Fruit fly (Drosophila melanogaster): ENCODE results near the gene CG9259.

Gene CG9259

DNA sequence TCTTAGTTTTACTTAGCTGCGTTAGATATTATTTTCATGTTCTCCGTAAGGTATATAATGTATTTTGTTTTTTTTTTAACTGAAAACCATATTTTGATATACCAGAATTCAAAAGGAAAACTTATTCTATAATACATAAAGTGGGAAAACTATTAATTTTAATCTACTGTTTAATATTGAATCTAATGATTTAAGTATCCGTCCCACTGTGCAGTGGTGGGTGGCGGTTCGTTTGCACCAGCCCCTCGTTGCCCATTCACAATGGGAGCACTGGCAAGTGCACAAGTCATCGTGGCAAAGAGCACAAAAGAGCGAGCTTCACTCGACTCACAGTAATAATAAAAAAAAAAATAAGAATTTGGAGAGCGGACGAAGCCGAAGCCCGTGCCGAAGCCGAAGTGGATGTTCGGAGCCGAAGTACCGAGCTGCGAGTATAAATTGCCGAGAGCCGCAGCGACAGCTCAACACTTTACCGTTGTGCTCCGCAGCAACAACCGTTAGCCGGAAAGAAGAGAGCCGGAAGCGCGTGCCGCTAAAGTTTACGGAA is 7.3 kb downstream of the CG9259 start, which contains the start of gene CG34136 (continued):
- TF ChIP-seq kah (GFP tag; optimal IDR thresholded peaks at IDR 0.05), result no peak
- TF ChIP-seq CG12071 (GFP tag; optimal IDR thresholded peaks at IDR 0.05), result no peak
- no peak for TF ChIP-seq NC2α (GFP tag; optimal IDR thresholded peaks at IDR 0.05)
- no peak for TF ChIP-seq CG12219 (GFP tag; optimal IDR thresholded peaks at IDR 0.05)
- TF ChIP-seq dmrt99B (tag; optimal IDR thresholded peaks at IDR 0.05), result peak; percentile 61
- no peak for TF ChIP-seq CG5180 (GFP tag; optimal IDR thresholded peaks at IDR 0.05)
- TF ChIP-seq insv (GFP tag; optimal IDR thresholded peaks at IDR 0.05), result no peak
- peak; percentile 75 for TF ChIP-seq CG31441 (GFP tag; IDR thresholded peaks at IDR 0.05)
- no peak for TF ChIP-seq HLH54F (GFP tag; optimal IDR thresholded peaks at IDR 0.05)
- no peak for TF ChIP-seq CG12391 (tag; optimal IDR thresholded peaks at IDR 0.05)
- TF ChIP-seq wek (GFP tag; optimal IDR thresholded peaks at IDR 0.05), result no peak
- TF ChIP-seq Hr39 (optimal IDR thresholded peaks at IDR 0.05), result no peak
- TF ChIP-seq Atf-2 (GFP tag; optimal IDR thresholded peaks at IDR 0.05), result peak; percentile 16
- no peak for TF ChIP-seq gce (GFP tag; IDR thresholded peaks at IDR 0.05)
- no peak; the same call in 1 of the 2 replicates for TF ChIP-seq bowl (GFP tag; IDR thresholded peaks at IDR 0.05)
- TF ChIP-seq CG31365 (tag; optimal IDR thresholded peaks at IDR 0.05), result no peak
- no peak for TF ChIP-seq CG14050 (GFP tag; IDR thresholded peaks at IDR 0.05)
- peak; percentile 45 for TF ChIP-seq CG15269 (tag; optimal IDR thresholded peaks at IDR 0.05)
- TF ChIP-seq CG10462 (GFP tag; optimal IDR thresholded peaks at IDR 0.05), result no peak
- TF ChIP-seq vvl (GFP tag; IDR thresholded peaks at IDR 0.05), result peak; percentile 55; the same call in 1 of the 2 replicates
- peak; percentile 42 for TF ChIP-seq az2 (GFP tag; optimal IDR thresholded peaks at IDR 0.05)
- TF ChIP-seq hb (GFP tag; IDR thresholded peaks at IDR 0.05; ENCODE audit: partially characterized antibody), result no peak
- TF ChIP-seq grau (tag; optimal IDR thresholded peaks at IDR 0.05), result peak; percentile 36
- no peak for TF ChIP-seq Dbx (GFP tag; IDR thresholded peaks at IDR 0.05)
- TF ChIP-seq CG17361 (GFP tag; IDR thresholded peaks at IDR 0.05), result peak; percentile 66; the same call in 2 of the 3 replicates
- TF ChIP-seq CG2116 (GFP tag; optimal IDR thresholded peaks at IDR 0.05), result peak; percentile 8
- TF ChIP-seq BEAF-32 (GFP tag; optimal IDR thresholded peaks at IDR 0.05), result no peak
- no peak for TF ChIP-seq Side (GFP tag; optimal IDR thresholded peaks at IDR 0.05)
- no peak for TF ChIP-seq CG3847 (GFP tag; IDR thresholded peaks at IDR 0.05)
- TF ChIP-seq Pdp1 (GFP tag; optimal IDR thresholded peaks at IDR 0.05), result no peak
- TF ChIP-seq CG14860 (GFP tag; IDR thresholded peaks at IDR 0.05; ENCODE audit: partially characterized antibody), result no peak
- TF ChIP-seq corto (GFP tag; optimal IDR thresholded peaks at IDR 0.05), result no peak
- no peak for TF ChIP-seq gsb-n (tag; optimal IDR thresholded peaks at IDR 0.05)
- no peak for TF ChIP-seq toy (GFP tag; IDR thresholded peaks at IDR 0.05)
- TF ChIP-seq zfh2 (GFP tag; optimal IDR thresholded peaks at IDR 0.05), result no peak
- peak; percentile 15 for TF ChIP-seq CG8388 (GFP tag; optimal IDR thresholded peaks at IDR 0.05)
- TF ChIP-seq nerfin-2 (GFP tag; IDR thresholded peaks at IDR 0.05; ENCODE audit: partially characterized antibody), result no peak
- no peak for TF ChIP-seq da (GFP tag; optimal IDR thresholded peaks at IDR 0.05)
- TF ChIP-seq CG17328 (GFP tag; IDR thresholded peaks at IDR 0.05), result peak; percentile 41; the same call in 1 of the 2 replicates
- no peak for TF ChIP-seq CG18599 (GFP tag; optimal IDR thresholded peaks at IDR 0.05)
- no peak for TF ChIP-seq bigmax (GFP tag; optimal IDR thresholded peaks at IDR 0.05)
- no peak for TF ChIP-seq NFAT (GFP tag; IDR thresholded peaks at IDR 0.05)
- TF ChIP-seq CG15073 (GFP tag; optimal IDR thresholded peaks at IDR 0.05), result no peak
- no peak for TF ChIP-seq oc (tag; optimal IDR thresholded peaks at IDR 0.05)
- TF ChIP-seq HLHmδ (GFP tag; optimal IDR thresholded peaks at IDR 0.05), result no peak
- TF ChIP-seq CHES-1-like (GFP tag; optimal IDR thresholded peaks at IDR 0.05), result no peak
- no peak for TF ChIP-seq lov (optimal IDR thresholded peaks at IDR 0.05)
- TF ChIP-seq lov (GFP tag; IDR thresholded peaks at IDR 0.05), result 0 out of 3 replicates have a peak, but pooled peaks have one; percentile 9
- TF ChIP-seq fru (optimal IDR thresholded peaks at IDR 0.05), result no peak
- TF ChIP-seq fd3F (GFP tag; optimal IDR thresholded peaks at IDR 0.05), result no peak
- peak; percentile 18 for TF ChIP-seq Abd-B (GFP tag; optimal IDR thresholded peaks at IDR 0.05)

All from whole organism, embryonic.